Worm (Caenorhabditis elegans) whole organism, L4/young adult: ENCODE measurements around the gene nhr-241.

Experiments used
- W03F9.2 ChIP-seq: fragments of 150-350 bp; optimal IDR thresholded peaks from 2 replicates; lab custom pipeline; 2014; ENCODE audit warnings: missing biosample characterization, missing genetic modification characterization
- dao-5 ChIP-seq: sonication (generic microtip); optimal IDR thresholded peaks from 2 replicates; lab custom pipeline; 2016; ENCODE audit warnings: missing genotype, missing genetic modification characterization, moderate library complexity, missing compliant biosample characterization
- him-1 ChIP-seq: sonication (generic microtip); optimal IDR thresholded peaks from 2 replicates; lab custom pipeline; 2016; ENCODE audit warnings: missing genotype, missing genetic modification reagents, missing genetic modification characterization, missing compliant biosample characterization

- TF ChIP-seq dao-5 (tag; lab: Kevin White, UChicago) (no peak), W03F9.2 (tag; lab: Kevin White, UChicago) (no peak), him-1 (no peak)
These were observed 24.9 kb upstream of the nhr-241 start for ce11 chrV:18674367-18674766.
